Fruit fly (Drosophila melanogaster) whole organism, embryonic: ENCODE data around the gene CG7963.

Source experiments
- Atf6 ChIP-seq: fragments of 200-800 bp; sonication (Bioruptor generic); IDR thresholded peaks from 2 replicates; pipeline ENCODE4 v1.3.6; 2022; ENCODE audit warnings: missing biosample characterization, missing genetic modification characterization
- CG10565 ChIP-seq: fragments of 200-800 bp; sonication (Bioruptor generic); optimal IDR thresholded peaks from 3 replicates; lab custom pipeline; 2016; ENCODE audit warnings: missing biosample characterization, mild to moderate bottlenecking, missing genetic modification characterization
- CG12659 ChIP-seq: fragments of 200-800 bp; sonication (Bioruptor generic); optimal IDR thresholded peaks from 3 replicates; lab custom pipeline; 2017; ENCODE audit warnings: mild to moderate bottlenecking, missing biosample characterization, missing genetic modification reagents, missing genetic modification characterization
- CG13287 ChIP-seq: fragments of 200-800 bp; sonication (Bioruptor generic); IDR thresholded peaks from 2 replicates; pipeline ENCODE4 v1.3.6; 2022; ENCODE audit warnings: missing biosample characterization, missing genetic modification characterization; ENCODE audit not compliant: partially characterized antibody
- CG15011 ChIP-seq: fragments of 200-800 bp; sonication (Bioruptor generic); optimal IDR thresholded peaks from 3 replicates; lab custom pipeline; 2018; ENCODE audit warnings: missing biosample characterization, mild to moderate bottlenecking, missing genetic modification characterization
- CG1603 ChIP-seq: fragments of 200-800 bp; sonication (Bioruptor generic); optimal IDR thresholded peaks from 2 replicates; lab custom pipeline; 2019; ENCODE audit warnings: missing biosample characterization, mild to moderate bottlenecking, missing genetic modification characterization, moderate library complexity
- CG18476 ChIP-seq: fragments of 200-800 bp; sonication (Bioruptor generic); optimal IDR thresholded peaks from 2 replicates; lab custom pipeline; 2016; ENCODE audit warnings: missing biosample characterization, mild to moderate bottlenecking, missing genetic modification characterization
- CG2116 ChIP-seq: fragments of 200-800 bp; sonication (Bioruptor generic); optimal IDR thresholded peaks from 3 replicates; lab custom pipeline; 2018; ENCODE audit warnings: missing biosample characterization, mild to moderate bottlenecking, missing genetic modification characterization
- CG2120 ChIP-seq: fragments of 200-800 bp; sonication (Bioruptor generic); optimal IDR thresholded peaks from 3 replicates; lab custom pipeline; 2016; ENCODE audit warnings: missing biosample characterization, missing genetic modification characterization
- CG2129 ChIP-seq: fragments of 200-800 bp; sonication (Bioruptor generic); IDR thresholded peaks from 2 replicates; pipeline ENCODE4 v1.3.6; 2022; ENCODE audit warnings: missing biosample characterization, missing genetic modification characterization; ENCODE audit not compliant: partially characterized antibody
- CG2712 ChIP-seq: fragments of 200-800 bp; optimal IDR thresholded peaks from 3 replicates; lab custom pipeline; 2019; ENCODE audit warnings: missing biosample characterization, mild to moderate bottlenecking, missing genetic modification characterization, moderate library complexity
- CG31365 ChIP-seq: fragments of 200-800 bp; sonication (Bioruptor generic); optimal IDR thresholded peaks from 2 replicates; lab custom pipeline; 2018; ENCODE audit warnings: missing biosample characterization, mild to moderate bottlenecking, missing genetic modification characterization
- CG3838 ChIP-seq: fragments of 200-800 bp; sonication (Bioruptor generic); optimal IDR thresholded peaks from 3 replicates; lab custom pipeline; 2016; ENCODE audit warnings: missing biosample characterization, missing genetic modification characterization
- CG42726 ChIP-seq: fragments of 200-800 bp; sonication (Bioruptor generic); IDR thresholded peaks from 2 replicates; pipeline ENCODE4 v1.3.6; 2022; ENCODE audit warnings: missing biosample characterization, missing genetic modification characterization; ENCODE audit not compliant: partially characterized antibody
- CG5245 ChIP-seq: fragments of 200-800 bp; sonication (Bioruptor generic); optimal IDR thresholded peaks from 3 replicates; lab custom pipeline; 2016; ENCODE audit warnings: missing biosample characterization, missing genetic modification characterization
- CG6175 ChIP-seq: fragments of 200-800 bp; sonication (Bioruptor generic); IDR thresholded peaks from 3 replicates; pipeline ENCODE4 v1.3.6; 2022; ENCODE audit warnings: missing biosample characterization, missing genetic modification characterization
- CG7372 ChIP-seq: fragments of 200-800 bp; sonication (Bioruptor generic); IDR thresholded peaks from 2 replicates; pipeline ENCODE4 v1.3.6; 2022; ENCODE audit warnings: missing biosample characterization, missing genetic modification characterization
- CG7556 ChIP-seq: fragments of 200-800 bp; sonication (Bioruptor generic); optimal IDR thresholded peaks from 2 replicates; lab custom pipeline; 2017; ENCODE audit warnings: missing biosample characterization, mild to moderate bottlenecking, missing genetic modification characterization
- CG7839 ChIP-seq: fragments of 200-800 bp; sonication (Bioruptor generic); optimal IDR thresholded peaks from 3 replicates; lab custom pipeline; 2018; ENCODE audit warnings: missing biosample characterization, mild to moderate bottlenecking, missing genetic modification characterization, moderate library complexity
- Dfd ChIP-seq, 2 experiments: fragments of >200 bp; optimal IDR thresholded peaks; 2 replicates each; lab custom pipeline; 2017; ENCODE audit warnings: missing biosample characterization in 2 of 2, missing genetic modification characterization in 2 of 2
- Dref ChIP-seq: fragments of 200-800 bp; sonication (Bioruptor generic); IDR thresholded peaks from 2 replicates; pipeline ENCODE4 v1.3.6; 2022; ENCODE audit warnings: missing biosample characterization, missing genetic modification characterization
- GATAe ChIP-seq: fragments of 200-800 bp; sonication (Bioruptor generic); conservative IDR thresholded peaks from 2 replicates; pipeline ENCODE4 v1.3.6; 2022; ENCODE audit warnings: missing biosample characterization, missing genetic modification characterization
- HmgZ ChIP-seq: fragments of 200-800 bp; sonication (Bioruptor generic); optimal IDR thresholded peaks from 2 replicates; lab custom pipeline; 2018; ENCODE audit warnings: missing biosample characterization, mild to moderate bottlenecking, missing genetic modification characterization
- Hmx ChIP-seq: fragments of 200-800 bp; sonication (Bioruptor generic); optimal IDR thresholded peaks from 2 replicates; lab custom pipeline; 2016; ENCODE audit warnings: missing biosample characterization, missing genetic modification characterization
- Kr ChIP-seq: fragments of 200-800 bp; sonication (Bioruptor generic); optimal IDR thresholded peaks from 2 replicates; lab custom pipeline; 2017; ENCODE audit warnings: missing biosample characterization, mild to moderate bottlenecking, missing genetic modification characterization
- MBD-R2 ChIP-seq: fragments of 200-800 bp; sonication (Bioruptor generic); IDR thresholded peaks from 2 replicates; pipeline ENCODE4 v1.3.6; 2022; ENCODE audit warnings: missing biosample characterization, missing genetic modification characterization
- Myb ChIP-seq: fragments of 200-800 bp; sonication (Bioruptor generic); optimal IDR thresholded peaks from 2 replicates; lab custom pipeline; 2016; ENCODE audit warnings: missing biosample characterization, missing genetic modification characterization
- Nf-YB ChIP-seq: fragments of 200-800 bp; sonication (Bioruptor generic); optimal IDR thresholded peaks from 3 replicates; lab custom pipeline; 2019; ENCODE audit warnings: missing biosample characterization, mild to moderate bottlenecking, missing genetic modification characterization, moderate library complexity
- Side ChIP-seq: fragments of 200-800 bp; sonication (Bioruptor generic); optimal IDR thresholded peaks from 2 replicates; lab custom pipeline; 2016; ENCODE audit warnings: missing biosample characterization, missing genetic modification characterization
- Sox100B ChIP-seq: fragments of 200-800 bp; sonication (Bioruptor generic); optimal IDR thresholded peaks from 3 replicates; lab custom pipeline; 2018; ENCODE audit warnings: missing biosample characterization, mild to moderate bottlenecking, missing genetic modification characterization
- Xbp1 ChIP-seq: fragments of 200-800 bp; sonication (Bioruptor generic); optimal IDR thresholded peaks from 3 replicates; lab custom pipeline; 2016; ENCODE audit warnings: missing biosample characterization, mild to moderate bottlenecking, missing genetic modification characterization
- amos ChIP-seq: fragments of 200-800 bp; sonication (Bioruptor generic); IDR thresholded peaks from 2 replicates; pipeline ENCODE4 v1.3.6; 2022; ENCODE audit warnings: missing biosample characterization, missing genetic modification characterization; ENCODE audit not compliant: partially characterized antibody
- bigmax ChIP-seq: fragments of 200-800 bp; sonication (Bioruptor generic); optimal IDR thresholded peaks from 2 replicates; lab custom pipeline; 2018; ENCODE audit warnings: missing biosample characterization, mild to moderate bottlenecking, missing genetic modification characterization
- corto ChIP-seq: fragments of 200-800 bp; sonication (Bioruptor generic); optimal IDR thresholded peaks from 2 replicates; lab custom pipeline; 2016; ENCODE audit warnings: missing biosample characterization, mild to moderate bottlenecking, missing genetic modification characterization, moderate library complexity
- crp ChIP-seq, 2 experiments: fragments of 200-800 bp; sonication (Bioruptor generic); optimal IDR thresholded peaks; 2 replicates in 1 of 2; 3 replicates in 1 of 2; lab custom pipeline; 2017; ENCODE audit warnings: missing biosample characterization in 2 of 2, missing genetic modification characterization in 2 of 2, mild to moderate bottlenecking in 1 of 2, moderate library complexity in 1 of 2
- eve ChIP-seq, 2 experiments: fragments of >200 bp; optimal IDR thresholded peaks; 2 replicates each; lab custom pipeline; 2017; ENCODE audit warnings: missing biosample characterization in 2 of 2, missing genetic modification characterization in 2 of 2
- gem ChIP-seq: fragments of 200-800 bp; sonication (Bioruptor generic); optimal IDR thresholded peaks from 2 replicates; lab custom pipeline; 2019; ENCODE audit warnings: missing biosample characterization, mild to moderate bottlenecking, missing genetic modification characterization, moderate library complexity
- gro ChIP-seq: fragments of 200-800 bp; sonication (Bioruptor generic); optimal IDR thresholded peaks from 2 replicates; lab custom pipeline; 2016; ENCODE audit warnings: missing biosample characterization, missing genetic modification characterization
- insv ChIP-seq, 2 experiments: fragments of 200-800 bp; sonication (Bioruptor generic); optimal IDR thresholded peaks; 3 replicates each; lab custom pipeline; 2016 to 2018; ENCODE audit warnings: missing biosample characterization in 2 of 2, missing genetic modification characterization in 2 of 2
- nmo ChIP-seq: fragments of 200-800 bp; sonication (Bioruptor generic); optimal IDR thresholded peaks from 2 replicates; lab custom pipeline; 2018; ENCODE audit warnings: missing biosample characterization, mild to moderate bottlenecking, missing genetic modification characterization, moderate library complexity
- onecut ChIP-seq: fragments of 200-800 bp; sonication (Bioruptor generic); IDR thresholded peaks from 2 replicates; pipeline ENCODE4 v1.3.6; 2022; ENCODE audit warnings: missing biosample characterization, missing genetic modification characterization
- otp ChIP-seq: fragments of 200-800 bp; sonication (Bioruptor generic); IDR thresholded peaks from 3 replicates; pipeline ENCODE4, ENCODE4 v1.3.6; 2022; ENCODE audit warnings: missing biosample characterization, missing genetic modification characterization
- pan ChIP-seq, 4 experiments: fragments of >200 bp in 3 of 4; fragments of 200-800 bp in 1 of 4; sonication (Bioruptor generic) in 1 of 4; optimal IDR thresholded peaks in 3 of 4; IDR thresholded peaks in 1 of 4; 2 replicates each; pipeline versions ENCODE4 v1.3.6 to Lab custom; 2017 to 2022; ENCODE audit warnings: missing biosample characterization in 2 of 4, missing genetic modification characterization in 2 of 4, mixed read lengths in 1 of 4
- pzg ChIP-seq: fragments of 200-800 bp; sonication (Bioruptor generic); optimal IDR thresholded peaks from 3 replicates; lab custom pipeline; 2018; ENCODE audit warnings: missing biosample characterization, mild to moderate bottlenecking, missing genetic modification characterization, moderate library complexity
- rib ChIP-seq: fragments of 200-800 bp; sonication (Bioruptor generic); IDR thresholded peaks from 2 replicates; pipeline ENCODE4 v1.3.6; 2022; ENCODE audit warnings: missing biosample characterization, missing genetic modification characterization
- sima ChIP-seq: fragments of 200-800 bp; sonication (Bioruptor generic); optimal IDR thresholded peaks from 2 replicates; lab custom pipeline; 2016; ENCODE audit warnings: missing biosample characterization, missing genetic modification characterization
- stwl ChIP-seq: fragments of 200-800 bp; sonication (Bioruptor generic); optimal IDR thresholded peaks from 3 replicates; lab custom pipeline; 2018; ENCODE audit warnings: missing biosample characterization, mild to moderate bottlenecking, missing genetic modification characterization, moderate library complexity
- sug ChIP-seq: fragments of 200-800 bp; optimal IDR thresholded peaks from 2 replicates; lab custom pipeline; 2019; ENCODE audit warnings: missing biosample characterization, mild to moderate bottlenecking, missing genetic modification characterization, moderate library complexity
- tx ChIP-seq: fragments of 200-800 bp; sonication (Bioruptor generic); optimal IDR thresholded peaks from 2 replicates; lab custom pipeline; 2016; ENCODE audit warnings: missing biosample characterization, missing genetic modification characterization

Gene CG7963

DNA sequence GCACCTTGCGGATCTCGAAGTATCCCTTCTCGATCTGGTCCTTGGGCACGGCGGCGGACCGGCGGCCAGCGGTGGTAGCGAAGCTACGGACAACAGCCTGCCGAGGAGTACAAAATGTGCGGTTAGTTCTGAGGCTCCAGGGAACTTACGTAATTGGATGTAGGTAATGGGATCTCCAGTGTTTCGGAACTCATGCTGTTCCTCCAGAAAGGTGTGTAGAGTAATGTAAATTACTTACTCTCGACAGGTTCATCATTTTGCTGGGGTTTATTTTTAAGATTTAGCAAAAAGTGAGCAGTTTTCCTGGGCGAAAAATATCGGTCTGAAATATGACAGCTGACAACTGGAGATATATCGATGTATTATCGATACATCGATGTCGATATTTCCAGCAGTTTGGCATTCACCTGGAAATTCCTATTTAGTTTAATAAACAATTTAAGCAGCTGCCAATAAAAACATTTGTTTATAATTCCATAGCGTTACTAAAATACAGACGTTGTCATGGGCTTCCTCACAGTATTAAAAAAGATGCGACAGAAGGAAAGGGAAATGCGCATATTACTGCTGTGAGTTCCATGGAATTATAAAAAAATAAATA, 21.9 kb upstream of the CG7963 start, which contains the start of the genes COX7A and Arl2 (continued):
- TF ChIP-seq Hmx (GFP tag; lab: Kevin White, UChicago) = no peak
- peak; percentile 11 for TF ChIP-seq CG2120 (GFP tag; lab: Kevin White, UChicago)
- TF ChIP-seq onecut (GFP tag; lab: Robert Waterston, UW) = 0 out of 2 replicates have a peak, but pooled peaks have one; percentile 10
- peak; percentile 65 for TF ChIP-seq HmgZ
- peak; percentile 17; the same call in 1 of the 2 replicates for TF ChIP-seq rib (GFP tag; lab: Robert Waterston, UW)
- TF ChIP-seq CG15011 (GFP tag; lab: Kevin White, UChicago) = no peak
- TF ChIP-seq stwl (tag; lab: Kevin White, UChicago) = peak; percentile 61
- peak; percentile 1 for TF ChIP-seq Myb (GFP tag; lab: Kevin White, UChicago)
- no peak for TF ChIP-seq eve (GFP tag; optimal IDR thresholded peaks at IDR 0.05; lab: Kevin White, UChicago)
- TF ChIP-seq Nf-YB (GFP tag; lab: Kevin White, UChicago) = no peak
- TF ChIP-seq CG18476 (GFP tag; lab: Kevin White, UChicago) = no peak
- TF ChIP-seq CG10565 (GFP tag; lab: Kevin White, UChicago) = no peak
- peak; percentile 87; the same call in 1 of the 2 replicates for TF ChIP-seq CG42726 (GFP tag; lab: Robert Waterston, UW)
- no peak for TF ChIP-seq gem (tag; lab: Kevin White, UChicago)
- peak; percentile 96 for TF ChIP-seq amos (GFP tag; lab: Robert Waterston, UW)
- 0 out of 2 replicates have a peak, but pooled peaks have one; percentile 23 for TF ChIP-seq Atf6
- TF ChIP-seq GATAe = no peak
- TF ChIP-seq Dfd (GFP tag; optimal IDR thresholded peaks at IDR 0.05; lab: Kevin White, UChicago) = no peak
- no peak for TF ChIP-seq corto (GFP tag; lab: Kevin White, UChicago)
- TF ChIP-seq gro = no peak
- TF ChIP-seq crp (GFP tag; optimal IDR thresholded peaks at IDR 0.05; lab: Kevin White, UChicago) = peak; percentile 34 to 83
- no peak for TF ChIP-seq CG7372 (GFP tag; lab: Robert Waterston, UW)
- TF ChIP-seq CG5245 = no peak
- TF ChIP-seq Side (GFP tag; lab: Kevin White, UChicago) = no peak
- peak; percentile 31 for TF ChIP-seq tx
- no peak for TF ChIP-seq CG6175 (GFP tag; lab: Robert Waterston, UW)
- peak; percentile 56 for TF ChIP-seq CG1603 (tag; lab: Kevin White, UChicago)
- peak; percentile 22 for TF ChIP-seq CG2712 (tag; lab: Kevin White, UChicago)
- TF ChIP-seq MBD-R2 (GFP tag; lab: Robert Waterston, UW) = peak; percentile 90
- no peak for TF ChIP-seq Xbp1 (GFP tag; lab: Kevin White, UChicago)
- TF ChIP-seq nmo (GFP tag; lab: Kevin White, UChicago) = peak; percentile 27
- no peak for TF ChIP-seq CG3838 (GFP tag; lab: Kevin White, UChicago)
- no peak for TF ChIP-seq Kr (GFP tag; lab: Kevin White, UChicago)
- peak; percentile 24 for TF ChIP-seq sug (tag; lab: Kevin White, UChicago)
- no peak for TF ChIP-seq CG7556 (GFP tag; lab: Kevin White, UChicago)
- TF ChIP-seq insv (GFP tag; optimal IDR thresholded peaks at IDR 0.05; lab: Kevin White, UChicago) = peak in 1 of 2 experiments; percentile 1
- peak; percentile 94 for TF ChIP-seq CG2129 (GFP tag; lab: Robert Waterston, UW)
- peak; percentile 72 for TF ChIP-seq CG12659
- TF ChIP-seq otp (GFP tag; lab: Robert Waterston, UW) = no peak
- TF ChIP-seq CG13287 = peak; percentile 96
- peak; percentile 26 for TF ChIP-seq bigmax (GFP tag; lab: Kevin White, UChicago)
- peak; percentile 95 for TF ChIP-seq Dref (GFP tag; lab: Robert Waterston, UW)
- no peak for TF ChIP-seq sima (GFP tag; lab: Kevin White, UChicago)
- TF ChIP-seq CG7839 (tag; lab: Kevin White, UChicago) = no peak
- peak; percentile 65 for TF ChIP-seq CG2116 (GFP tag; lab: Kevin White, UChicago)
- peak; percentile 82 for TF ChIP-seq pzg (GFP tag; lab: Kevin White, UChicago)
- TF ChIP-seq pan (optimal IDR thresholded peaks at IDR 0.05; lab: Kevin White, UChicago) = no peak
- no peak for TF ChIP-seq pan (GFP tag; optimal IDR thresholded peaks at IDR 0.05 in 1 of 2, IDR thresholded peaks at IDR 0.05 in 1 of 2)
- no peak for TF ChIP-seq Sox100B
- TF ChIP-seq CG31365 (tag; lab: Kevin White, UChicago) = peak; percentile 8
